Fruit fly (Drosophila melanogaster) whole organism, prepupa: ENCODE results near the gene CG11666.

Experiments used
- CG34406 ChIP-seq: fragments of 200-800 bp; sonication (Bioruptor generic); optimal IDR thresholded peaks from 3 replicates; lab custom pipeline; 2016; ENCODE audit warnings: missing biosample characterization, missing genetic modification characterization
- CG8319 ChIP-seq: fragments of 200-800 bp; sonication (Bioruptor generic); optimal IDR thresholded peaks from 3 replicates; lab custom pipeline; 2016; ENCODE audit warnings: missing biosample characterization, missing genetic modification characterization
- Hr39 ChIP-seq: fragments of 200-800 bp; sonication (Bioruptor generic); optimal IDR thresholded peaks from 2 replicates; lab custom pipeline; 2016; ENCODE audit warnings: missing biosample characterization, missing genetic modification characterization
- OdsH ChIP-seq: fragments of 200-800 bp; sonication (Bioruptor generic); optimal IDR thresholded peaks from 3 replicates; lab custom pipeline; 2016; ENCODE audit warnings: missing biosample characterization, missing genetic modification characterization
- acj6 ChIP-seq: fragments of 200-800 bp; sonication (Bioruptor generic); optimal IDR thresholded peaks from 3 replicates; lab custom pipeline; 2016; ENCODE audit warnings: missing biosample characterization, missing genetic modification characterization
- cyc ChIP-seq: fragments of 200-800 bp; sonication (Bioruptor generic); optimal IDR thresholded peaks from 3 replicates; lab custom pipeline; 2016; ENCODE audit warnings: missing biosample characterization, missing genetic modification characterization
- ss ChIP-seq, 2 experiments: fragments of 200-800 bp; sonication (Bioruptor generic); optimal IDR thresholded peaks; 2 replicates in 1 of 2; 3 replicates in 1 of 2; lab custom pipeline; 2017 to 2018; ENCODE audit warnings: mild to moderate bottlenecking in 2 of 2, missing biosample characterization in 2 of 2, missing genetic modification characterization in 2 of 2, moderate library complexity in 1 of 2
- vri ChIP-seq: fragments of 200-800 bp; sonication (Bioruptor generic); optimal IDR thresholded peaks from 3 replicates; lab custom pipeline; 2016; ENCODE audit warnings: missing biosample characterization, mild to moderate bottlenecking, missing genetic modification characterization

DNA sequence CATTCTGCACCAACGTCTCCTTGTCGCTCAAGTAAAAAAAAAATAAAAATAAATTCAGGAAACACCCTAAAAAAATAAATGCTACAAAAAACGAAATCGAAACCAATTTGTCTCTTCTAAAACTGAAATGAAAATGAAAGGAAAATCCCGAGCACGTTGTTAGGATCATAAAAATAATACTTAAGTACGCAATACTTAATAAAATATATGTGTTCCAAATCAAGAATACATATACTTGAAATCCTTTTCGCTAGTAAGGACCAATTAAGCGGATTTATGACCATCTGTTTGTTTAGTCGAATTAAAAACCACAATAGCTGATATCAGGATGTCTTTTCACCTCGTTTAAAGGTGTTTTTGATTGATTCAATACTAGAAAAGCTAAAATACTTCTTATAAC lies 41.3 kb downstream of the CG11666 start, which contains the start of gene r-cup:
- TF ChIP-seq vri (GFP tag; lab: Kevin White, UChicago): no peak
- TF ChIP-seq Hr39 (GFP tag; lab: Kevin White, UChicago): no peak
- TF ChIP-seq ss (GFP tag; optimal IDR thresholded peaks at IDR 0.05; lab: Kevin White, UChicago): no peak
- TF ChIP-seq OdsH (GFP tag; lab: Kevin White, UChicago): no peak
- TF ChIP-seq CG8319 (GFP tag; lab: Kevin White, UChicago): no peak
- TF ChIP-seq CG34406 (GFP tag; lab: Kevin White, UChicago): no peak
- no peak for TF ChIP-seq cyc
- no peak for TF ChIP-seq acj6 (GFP tag; lab: Kevin White, UChicago)
